Fruit fly (Drosophila melanogaster) whole organism, prepupa: ENCODE results near the gene Max.

Experiments used
- Blimp-1 ChIP-seq: fragments of 200-800 bp; sonication (Bioruptor generic); optimal IDR thresholded peaks from 3 replicates; lab custom pipeline; 2017; ENCODE audit warnings: missing biosample characterization, missing genetic modification characterization, mild to moderate bottlenecking, moderate library complexity, missing genetic modification reagents
- CG10631 ChIP-seq: fragments of 200-800 bp; sonication (Bioruptor generic); optimal IDR thresholded peaks from 2 replicates; lab custom pipeline; 2016; ENCODE audit warnings: missing biosample characterization, missing genetic modification characterization
- CG11294 ChIP-seq: fragments of 200-800 bp; sonication (Bioruptor generic); IDR thresholded peaks from 2 replicates; pipeline ENCODE4 v1.3.6; 2022; ENCODE audit warnings: missing biosample characterization, missing genetic modification characterization
- CG11762 ChIP-seq: fragments of 200-800 bp; sonication (Bioruptor generic); optimal IDR thresholded peaks from 3 replicates; lab custom pipeline; 2016; ENCODE audit warnings: missing biosample characterization, missing genetic modification characterization; ENCODE audit not compliant: insufficient read depth
- CG11902 ChIP-seq: fragments of 200-800 bp; sonication (Bioruptor generic); optimal IDR thresholded peaks from 3 replicates; lab custom pipeline; 2016; ENCODE audit warnings: missing biosample characterization, missing genetic modification characterization
- CG15336 ChIP-seq: fragments of 200-800 bp; sonication (Bioruptor generic); IDR thresholded peaks from 2 replicates; pipeline ENCODE4 v1.3.6; 2022; ENCODE audit warnings: missing biosample characterization, missing genetic modification characterization
- CG16779 ChIP-seq: fragments of 200-800 bp; sonication (Bioruptor generic); optimal IDR thresholded peaks from 3 replicates; lab custom pipeline; 2017; ENCODE audit warnings: missing biosample characterization, mild to moderate bottlenecking, missing genetic modification characterization
- CG31627 ChIP-seq: fragments of 200-800 bp; sonication (Bioruptor generic); optimal IDR thresholded peaks from 3 replicates; lab custom pipeline; 2016; ENCODE audit warnings: missing biosample characterization, missing genetic modification characterization
- CG32006 ChIP-seq: fragments of 200-800 bp; sonication (Bioruptor generic); optimal IDR thresholded peaks from 3 replicates; lab custom pipeline; 2017; ENCODE audit warnings: missing biosample characterization, mild to moderate bottlenecking, missing genetic modification characterization
- CG34406 ChIP-seq: fragments of 200-800 bp; sonication (Bioruptor generic); optimal IDR thresholded peaks from 3 replicates; lab custom pipeline; 2016; ENCODE audit warnings: missing biosample characterization, missing genetic modification characterization
- CG3919 ChIP-seq: fragments of 200-800 bp; sonication (Bioruptor generic); optimal IDR thresholded peaks from 3 replicates; lab custom pipeline; 2016; ENCODE audit warnings: missing biosample characterization, missing genetic modification characterization
- CG4318 ChIP-seq: fragments of 200-800 bp; sonication (Bioruptor generic); optimal IDR thresholded peaks from 3 replicates; lab custom pipeline; 2017; ENCODE audit warnings: missing biosample characterization, mild to moderate bottlenecking, missing genetic modification characterization
- CG6163 ChIP-seq: fragments of 200-800 bp; sonication (Bioruptor generic); IDR thresholded peaks from 3 replicates; pipeline ENCODE4 v1.3.6; 2022; ENCODE audit warnings: missing biosample characterization, missing genetic modification characterization
- CG6792 ChIP-seq: fragments of 200-800 bp; sonication (Bioruptor generic); optimal IDR thresholded peaks from 3 replicates; lab custom pipeline; 2016; ENCODE audit warnings: missing biosample characterization, missing genetic modification characterization
- CG6854 ChIP-seq: fragments of 200-800 bp; sonication (Bioruptor generic); optimal IDR thresholded peaks from 2 replicates; lab custom pipeline; 2017; ENCODE audit warnings: missing biosample characterization, mild to moderate bottlenecking, missing genetic modification characterization
- CG8119 ChIP-seq: fragments of 200-800 bp; sonication (Bioruptor generic); IDR thresholded peaks from 3 replicates; pipeline ENCODE4 v1.3.6; 2022; ENCODE audit warnings: missing biosample characterization, missing genetic modification characterization
- CG8319 ChIP-seq: fragments of 200-800 bp; sonication (Bioruptor generic); optimal IDR thresholded peaks from 3 replicates; lab custom pipeline; 2016; ENCODE audit warnings: missing biosample characterization, missing genetic modification characterization
- CG8632 ChIP-seq: fragments of 200-800 bp; sonication (Bioruptor generic); optimal IDR thresholded peaks from 3 replicates; lab custom pipeline; 2016; ENCODE audit warnings: missing biosample characterization, missing genetic modification characterization
- CG9139 ChIP-seq: fragments of 200-800 bp; sonication (Bioruptor generic); optimal IDR thresholded peaks from 3 replicates; lab custom pipeline; 2017; ENCODE audit warnings: missing biosample characterization, mild to moderate bottlenecking, missing genetic modification characterization
- Eip75B ChIP-seq: fragments of 200-800 bp; sonication (Bioruptor generic); optimal IDR thresholded peaks from 3 replicates; lab custom pipeline; 2016; ENCODE audit warnings: missing biosample characterization, missing genetic modification characterization
- Eip78C ChIP-seq: fragments of 200-800 bp; sonication (Bioruptor generic); peaks from one replicate; lab custom pipeline; 2016; ENCODE audit warnings: missing biosample characterization, missing genetic modification characterization
- Eip93F ChIP-seq: fragments of 200-800 bp; sonication (Bioruptor generic); optimal IDR thresholded peaks from 2 replicates; lab custom pipeline; 2016; ENCODE audit warnings: missing biosample characterization, mild to moderate bottlenecking, missing genetic modification characterization
- Ets96B ChIP-seq: fragments of 200-800 bp; optimal IDR thresholded peaks from 2 replicates; lab custom pipeline; 2019; ENCODE audit warnings: missing biosample characterization, mild to moderate bottlenecking, missing genetic modification characterization, moderate library complexity
- Hr39 ChIP-seq: fragments of 200-800 bp; sonication (Bioruptor generic); optimal IDR thresholded peaks from 2 replicates; lab custom pipeline; 2016; ENCODE audit warnings: missing biosample characterization, missing genetic modification characterization
- Hr4 ChIP-seq: fragments of 200-800 bp; sonication (Bioruptor generic); optimal IDR thresholded peaks from 3 replicates; lab custom pipeline; 2016; ENCODE audit warnings: missing biosample characterization, missing genetic modification characterization
- Lpt ChIP-seq: fragments of 200-800 bp; sonication (Bioruptor generic); optimal IDR thresholded peaks from 3 replicates; lab custom pipeline; 2016; ENCODE audit warnings: missing biosample characterization, missing genetic modification characterization
- Met ChIP-seq: fragments of 200-800 bp; sonication (Bioruptor generic); optimal IDR thresholded peaks from 3 replicates; lab custom pipeline; 2016; ENCODE audit warnings: missing biosample characterization, missing genetic modification characterization
- OdsH ChIP-seq: fragments of 200-800 bp; sonication (Bioruptor generic); optimal IDR thresholded peaks from 3 replicates; lab custom pipeline; 2016; ENCODE audit warnings: missing biosample characterization, missing genetic modification characterization
- Sox102F ChIP-seq: fragments of 200-800 bp; sonication (Bioruptor generic); optimal IDR thresholded peaks from 2 replicates; lab custom pipeline; 2016; ENCODE audit warnings: missing biosample characterization, mild to moderate bottlenecking, missing genetic modification characterization
- Sox14 ChIP-seq: fragments of 200-800 bp; sonication (Bioruptor generic); optimal IDR thresholded peaks from 3 replicates; lab custom pipeline; 2016; ENCODE audit warnings: missing biosample characterization, missing genetic modification characterization
- Sox15 ChIP-seq: fragments of 200-800 bp; sonication (Bioruptor generic); optimal IDR thresholded peaks from 3 replicates; lab custom pipeline; 2016; ENCODE audit warnings: missing biosample characterization, missing genetic modification characterization
- acj6 ChIP-seq: fragments of 200-800 bp; sonication (Bioruptor generic); optimal IDR thresholded peaks from 3 replicates; lab custom pipeline; 2016; ENCODE audit warnings: missing biosample characterization, missing genetic modification characterization
- cyc ChIP-seq: fragments of 200-800 bp; sonication (Bioruptor generic); optimal IDR thresholded peaks from 3 replicates; lab custom pipeline; 2016; ENCODE audit warnings: missing biosample characterization, missing genetic modification characterization
- dsx ChIP-seq: fragments of 200-800 bp; optimal IDR thresholded peaks from 3 replicates; lab custom pipeline; 2019; ENCODE audit warnings: missing biosample characterization, mild to moderate bottlenecking, missing genetic modification characterization, moderate library complexity; ENCODE audit not compliant: poor library complexity, severe bottlenecking
- eg ChIP-seq: fragments of 200-800 bp; sonication (Bioruptor generic); IDR thresholded peaks from 3 replicates; pipeline ENCODE4 v1.3.6; 2022; ENCODE audit warnings: missing biosample characterization, missing genetic modification characterization
- fd59A ChIP-seq: fragments of 200-800 bp; sonication (Bioruptor generic); optimal IDR thresholded peaks from 2 replicates; lab custom pipeline; 2017; ENCODE audit warnings: missing biosample characterization, mild to moderate bottlenecking, missing genetic modification characterization, missing genetic modification reagents
- fkh ChIP-seq: fragments of 200-800 bp; sonication (Bioruptor generic); optimal IDR thresholded peaks from 3 replicates; lab custom pipeline; 2017; ENCODE audit warnings: missing biosample characterization, mild to moderate bottlenecking, missing genetic modification characterization, moderate library complexity
- lz ChIP-seq: fragments of 200-800 bp; sonication (Bioruptor generic); optimal IDR thresholded peaks from 3 replicates; lab custom pipeline; 2016; ENCODE audit warnings: missing biosample characterization, missing genetic modification characterization
- pdm3 ChIP-seq: fragments of 200-800 bp; sonication (Bioruptor generic); optimal IDR thresholded peaks from 3 replicates; lab custom pipeline; 2016; ENCODE audit warnings: missing biosample characterization, missing genetic modification characterization
- salr ChIP-seq, 2 experiments: fragments of 200-800 bp; sonication (Bioruptor generic); optimal IDR thresholded peaks; 3 replicates each; lab custom pipeline; 2016 to 2018; ENCODE audit warnings: missing biosample characterization in 2 of 2, missing genetic modification characterization in 2 of 2, mild to moderate bottlenecking in 1 of 2
- spab ChIP-seq: fragments of 200-800 bp; sonication (Bioruptor generic); optimal IDR thresholded peaks from 2 replicates; lab custom pipeline; 2017; ENCODE audit warnings: missing biosample characterization, mild to moderate bottlenecking, missing genetic modification characterization, missing genetic modification reagents
- ss ChIP-seq, 2 experiments: fragments of 200-800 bp; sonication (Bioruptor generic); optimal IDR thresholded peaks; 2 replicates in 1 of 2; 3 replicates in 1 of 2; lab custom pipeline; 2017 to 2018; ENCODE audit warnings: mild to moderate bottlenecking in 2 of 2, missing biosample characterization in 2 of 2, missing genetic modification characterization in 2 of 2, moderate library complexity in 1 of 2
- svp ChIP-seq: fragments of 200-800 bp; sonication (Bioruptor generic); peaks from one replicate; lab custom pipeline; 2016; ENCODE audit warnings: missing biosample characterization, missing genetic modification characterization
- topi ChIP-seq: fragments of 200-800 bp; sonication (Bioruptor generic); optimal IDR thresholded peaks from 3 replicates; lab custom pipeline; 2016; ENCODE audit warnings: missing biosample characterization, missing genetic modification characterization
- vri ChIP-seq: fragments of 200-800 bp; sonication (Bioruptor generic); optimal IDR thresholded peaks from 3 replicates; lab custom pipeline; 2016; ENCODE audit warnings: missing biosample characterization, mild to moderate bottlenecking, missing genetic modification characterization

Gene Max

dm6 chr3L:19294235-19294612 lies 30.2 kb upstream of the Max start, which contains the start of gene fal:
fal (plus strand) TSS chr3L:19294564.
- no peak for TF ChIP-seq CG6854 (GFP tag; lab: Kevin White, UChicago)
- TF ChIP-seq CG34406 (GFP tag; lab: Kevin White, UChicago) = no peak
- no peak for TF ChIP-seq salr (GFP tag; optimal IDR thresholded peaks at IDR 0.05; lab: Kevin White, UChicago)
- peak; percentile 51 for TF ChIP-seq CG31627 (GFP tag; lab: Kevin White, UChicago)
- TF ChIP-seq lz (GFP tag; lab: Kevin White, UChicago) = peak; percentile 31
- peak; percentile 14 for TF ChIP-seq topi

dm6 chr3L:19293178-19293741 lies 29.3 kb upstream of the Max start:
- TF ChIP-seq CG6792 (GFP tag; lab: Kevin White, UChicago) (no peak), CG16779 (tag; lab: Kevin White, UChicago) (no peak), CG32006 (GFP tag; lab: Kevin White, UChicago) (peak; percentile 6), Blimp-1 (GFP tag; lab: Kevin White, UChicago) (peak; percentile 95), ss (GFP tag; optimal IDR thresholded peaks at IDR 0.05; lab: Kevin White, UChicago) (no peak), CG11762 (GFP tag; lab: Kevin White, UChicago) (no peak), CG10631 (no peak), Ets96B (tag; lab: Kevin White, UChicago) (no peak), vri (no peak), CG6854 (GFP tag; lab: Kevin White, UChicago) (peak; percentile 26), CG8319 (no peak), Eip75B (no peak), CG9139 (GFP tag; lab: Kevin White, UChicago) (no peak), Lpt (no peak), cyc (no peak), fkh (GFP tag; lab: Kevin White, UChicago) (no peak), fd59A (GFP tag; lab: Kevin White, UChicago) (no peak), Hr39 (GFP tag; lab: Kevin White, UChicago) (no peak), CG11294 (no peak; the same call in 1 of the 2 replicates), CG34406 (GFP tag; lab: Kevin White, UChicago) (no peak), Sox14 (no peak), OdsH (no peak), Eip93F (GFP tag; lab: Kevin White, UChicago) (no peak), CG4318 (GFP tag; lab: Kevin White, UChicago) (no peak), svp (GFP tag; lab: Kevin White, UChicago) (peak; percentile 31), CG8119 (GFP tag; lab: Robert Waterston, UW) (peak; percentile 25; the same call in 1 of the 3 replicates), Sox102F (GFP tag; lab: Kevin White, UChicago) (no peak), CG15336 (peak; percentile 37; the same call in 1 of the 2 replicates), Sox15 (no peak), Eip78C (GFP tag; lab: Kevin White, UChicago) (peak; percentile 59), Met (GFP tag; lab: Kevin White, UChicago) (no peak), spab (GFP tag; lab: Kevin White, UChicago) (no peak), CG3919 (no peak), lz (GFP tag; lab: Kevin White, UChicago) (no peak), CG8632 (no peak), dsx (GFP tag; lab: Kevin White, UChicago) (no peak), acj6 (GFP tag; lab: Kevin White, UChicago) (no peak), eg (GFP tag; lab: Robert Waterston, UW) (peak; percentile 39; the same call in 1 of the 3 replicates), CG11902 (no peak), pdm3 (GFP tag; lab: Kevin White, UChicago) (no peak), Hr4 (GFP tag; lab: Kevin White, UChicago) (no peak), CG6163 (peak; percentile 21; the same call in 1 of the 3 replicates)
